Fruit fly (Drosophila melanogaster) whole organism: Measurements from ENCODE around the gene bnk.

Experiments used
- CG8478 ChIP-seq: fragments of >200 bp; optimal IDR thresholded peaks from 2 replicates; lab custom pipeline; 2018; ENCODE audit warnings: inconsistent platforms
- Dll ChIP-seq: fragments of >200 bp; optimal IDR thresholded peaks from 2 replicates; lab custom pipeline; 2017
- EcR ChIP-seq, 2 experiments: fragments of >200 bp; optimal IDR thresholded peaks; 2 replicates each; lab custom pipeline; 2017; ENCODE audit warnings: missing biosample characterization in 2 of 2, missing genetic modification characterization in 2 of 2, missing genetic modification reagents in 2 of 2
- pan ChIP-seq: fragments of >200 bp; optimal IDR thresholded peaks from 2 replicates; lab custom pipeline; 2017
- psq ChIP-seq: fragments of >200 bp; optimal IDR thresholded peaks from 2 replicates; lab custom pipeline; 2017
- usp ChIP-seq: fragments of >200 bp; optimal IDR thresholded peaks from 2 replicates; lab custom pipeline; 2017; ENCODE audit warnings: missing biosample characterization, missing genetic modification characterization, mixed read lengths

Gene bnk

DNA sequence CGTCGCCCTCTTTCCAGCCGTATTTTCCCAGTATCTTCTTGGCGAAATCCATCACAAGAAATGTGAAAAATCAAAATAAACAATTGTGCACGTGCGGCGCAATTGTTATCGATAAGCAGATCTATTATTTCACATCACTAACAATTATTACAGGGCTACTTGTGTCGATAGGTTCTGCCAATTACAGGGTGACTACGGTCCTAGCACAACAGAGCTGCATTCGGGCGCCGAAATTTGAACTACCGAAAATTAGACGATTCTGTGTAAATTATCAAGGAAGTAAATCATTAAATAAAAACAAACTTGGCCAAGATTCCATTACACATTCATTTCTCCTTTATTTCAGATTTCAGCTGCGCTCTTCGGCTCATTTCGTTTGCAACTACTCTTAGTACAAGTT is 22.7 kb downstream of the bnk start, which contains the start of gene CG15561:
Gene CG15561, minus strand, starts transcription at position 113 of the 400 bp plus-strand sequence.
- no peak for TF ChIP-seq pan (lab: Kevin White, UChicago)
- TF ChIP-seq CG8478 (lab: Kevin White, UChicago): no peak
- no peak for TF ChIP-seq EcR (GFP tag; optimal IDR thresholded peaks at IDR 0.05; lab: Kevin White, UChicago)
- no peak for TF ChIP-seq psq
- no peak for TF ChIP-seq Dll
- no peak for TF ChIP-seq usp (GFP tag; lab: Kevin White, UChicago)

DNA sequence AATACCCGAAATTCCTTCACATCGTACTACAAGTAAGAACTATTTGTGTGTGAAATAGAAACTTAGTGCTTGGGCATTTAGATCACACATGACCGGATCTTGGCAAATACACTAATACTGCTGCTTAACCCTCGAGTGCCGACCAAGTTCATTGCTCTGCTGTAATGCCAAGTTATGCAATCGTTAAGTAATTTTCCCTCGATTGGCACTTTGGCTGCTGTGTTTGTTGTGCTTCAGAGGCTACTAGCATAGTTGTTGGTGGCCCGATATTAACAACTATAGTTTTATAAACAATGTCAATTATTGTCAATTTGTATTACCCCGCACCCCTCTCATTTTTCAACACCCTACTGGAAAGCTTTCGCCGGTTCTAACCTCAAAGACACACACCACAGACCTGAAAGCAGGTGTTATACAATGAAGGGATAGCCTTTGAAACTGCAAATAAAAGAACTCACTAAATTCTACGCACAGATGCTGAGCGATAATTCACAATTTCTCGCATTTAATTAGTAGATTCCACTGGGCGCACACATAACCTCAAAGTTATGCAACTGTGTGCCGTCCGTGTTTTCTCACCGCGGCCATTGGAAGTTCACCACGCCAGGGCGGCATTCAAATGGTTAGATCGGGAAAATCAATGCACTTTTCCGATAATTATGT is 25.2 kb downstream of the bnk start:
- no peak for TF ChIP-seq psq
- peak in 1 of 2 experiments; percentile 86 for TF ChIP-seq EcR (GFP tag; optimal IDR thresholded peaks at IDR 0.05; lab: Kevin White, UChicago)
- TF ChIP-seq Dll: no peak
- TF ChIP-seq CG8478 (lab: Kevin White, UChicago): no peak
- TF ChIP-seq pan (lab: Kevin White, UChicago): no peak
- TF ChIP-seq usp (GFP tag; lab: Kevin White, UChicago): no peak

DNA sequence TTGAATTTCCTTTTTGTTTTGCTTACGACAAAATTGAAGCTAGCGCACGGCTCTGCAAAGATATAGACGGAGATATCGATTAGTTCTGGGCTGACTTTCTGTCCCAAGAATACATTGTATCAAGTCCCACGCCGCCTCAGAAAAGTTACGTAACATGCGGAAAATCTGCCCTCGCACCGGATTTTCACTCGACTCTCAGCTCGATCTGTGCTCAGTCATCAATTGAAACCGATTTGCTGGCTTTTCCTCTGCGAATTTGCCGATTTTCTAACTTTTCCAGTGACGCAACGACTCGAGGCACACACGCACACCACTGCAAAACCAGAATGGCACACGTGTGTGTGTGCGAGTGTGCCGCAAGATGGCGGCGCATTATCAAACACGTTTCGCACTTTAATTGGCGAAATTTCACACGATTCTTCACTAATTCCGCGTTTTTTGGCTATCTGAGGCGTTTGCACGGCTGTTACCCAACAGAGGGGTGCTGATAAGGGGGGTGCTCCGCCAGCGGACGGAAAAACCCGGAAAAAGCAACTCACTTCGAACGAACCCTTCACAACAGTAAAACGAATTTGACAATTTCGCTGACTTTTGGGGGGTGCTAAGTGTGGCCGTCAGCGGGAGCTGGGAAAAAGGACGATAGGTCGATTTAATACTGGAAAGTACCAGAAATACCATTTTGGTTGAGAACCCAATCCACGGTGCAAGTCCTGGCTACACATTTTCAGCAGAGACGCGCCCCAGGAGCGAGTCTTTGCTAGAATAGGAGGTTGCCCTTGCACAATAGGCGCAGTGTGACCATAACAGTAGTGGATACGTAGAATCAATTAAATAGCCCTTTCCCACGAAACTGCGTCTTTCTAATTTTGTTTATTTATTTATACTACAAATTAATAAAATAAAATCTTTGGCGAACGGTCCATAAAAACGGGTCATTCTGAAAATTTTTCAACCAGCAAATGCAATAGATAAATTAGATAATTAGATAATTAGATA is 26.1 kb downstream of the bnk start, which contains the start of gene ATPsynC:
Gene ATPsynC, minus strand, starts transcription at position 634 of the 996 bp plus-strand sequence.
- TF ChIP-seq pan (lab: Kevin White, UChicago): no peak
- TF ChIP-seq CG8478 (lab: Kevin White, UChicago): no peak

DNA sequence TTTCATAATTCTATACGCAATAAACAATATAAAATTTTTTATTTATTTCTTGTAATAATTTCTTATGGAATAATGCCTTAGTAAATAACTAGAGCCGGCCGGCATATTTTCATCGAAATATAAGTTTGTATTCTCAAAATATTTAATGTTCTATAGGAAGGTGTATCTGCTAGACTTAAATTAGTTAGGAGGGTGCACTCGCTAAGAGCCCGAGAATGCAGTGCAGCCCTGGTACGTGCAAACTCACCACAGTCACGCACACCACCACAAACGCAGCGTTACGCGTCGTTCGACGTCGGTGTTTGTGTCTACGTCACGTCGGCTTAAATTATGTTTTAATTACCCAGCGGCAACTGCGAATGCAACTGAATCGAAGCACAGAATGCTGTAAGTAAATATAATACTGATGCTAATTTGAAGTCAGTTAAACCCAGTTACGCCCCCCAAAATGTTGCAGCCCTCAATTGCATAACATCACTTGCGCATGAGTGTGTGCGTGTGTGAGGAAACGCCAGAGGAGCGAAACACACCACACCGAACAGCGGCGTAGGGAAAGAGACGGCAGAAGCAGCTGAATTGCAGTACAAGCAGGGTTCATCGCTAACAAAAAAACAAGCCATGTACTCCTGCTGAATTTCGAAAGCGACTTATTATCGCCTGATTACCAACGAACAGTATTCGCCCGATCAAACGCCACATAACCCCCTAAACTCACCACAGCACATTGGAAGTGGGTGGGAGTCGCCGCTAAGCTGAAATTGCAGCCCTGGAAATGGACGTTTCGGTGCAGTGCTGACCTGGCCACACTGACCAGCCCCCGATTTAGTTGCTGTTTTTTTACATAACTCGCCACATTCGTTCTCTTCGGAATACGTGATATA is 27.5 kb downstream of the bnk start, which contains the start of gene CG12054:
Gene CG12054, plus strand, starts transcription at position 247 of the 881 bp plus-strand sequence.
- TF ChIP-seq pan (lab: Kevin White, UChicago) (no peak), CG8478 (lab: Kevin White, UChicago) (no peak), psq (no peak), EcR (GFP tag; optimal IDR thresholded peaks at IDR 0.05; lab: Kevin White, UChicago) (no peak), usp (GFP tag; lab: Kevin White, UChicago) (no peak), Dll (no peak)

DNA sequence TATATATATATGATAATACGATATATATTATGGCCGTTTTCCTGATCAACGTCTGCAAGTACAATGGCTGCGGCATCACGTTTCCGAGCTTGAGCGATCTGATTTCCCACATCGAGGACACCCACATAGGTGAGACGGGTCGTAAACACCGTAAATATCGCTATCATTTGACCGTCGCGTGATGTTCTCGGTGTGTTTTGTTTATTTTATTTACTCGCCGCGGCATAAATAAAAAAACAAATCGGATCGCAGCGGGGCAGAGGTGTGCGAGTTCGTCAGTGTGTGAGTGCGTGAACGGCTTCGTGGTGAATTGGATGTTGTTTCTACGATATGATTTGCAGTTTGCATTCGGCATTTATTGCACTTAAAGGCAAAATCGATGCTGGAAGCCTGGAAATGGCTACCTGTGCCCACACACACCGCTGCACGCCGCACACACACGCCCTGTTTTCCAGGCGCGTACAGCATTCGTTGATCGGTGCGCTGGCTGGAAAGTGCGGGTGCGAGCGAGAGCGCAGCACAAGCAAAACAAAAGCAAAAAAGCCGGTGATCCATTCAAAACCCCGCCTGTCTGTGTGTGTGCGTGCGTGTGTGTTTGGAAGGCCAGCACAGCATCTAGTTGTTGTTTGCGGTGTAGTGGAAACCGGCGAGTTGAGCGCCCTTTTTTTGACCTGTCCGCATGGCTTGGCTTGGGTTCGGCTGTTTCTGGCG is 28.3 kb downstream of the bnk start:
- no peak for TF ChIP-seq Dll
- TF ChIP-seq CG8478 (lab: Kevin White, UChicago): no peak
- no peak for TF ChIP-seq pan (lab: Kevin White, UChicago)
- no peak for TF ChIP-seq usp (GFP tag; lab: Kevin White, UChicago)
- TF ChIP-seq psq: no peak
- TF ChIP-seq EcR (GFP tag; optimal IDR thresholded peaks at IDR 0.05; lab: Kevin White, UChicago): no peak

DNA sequence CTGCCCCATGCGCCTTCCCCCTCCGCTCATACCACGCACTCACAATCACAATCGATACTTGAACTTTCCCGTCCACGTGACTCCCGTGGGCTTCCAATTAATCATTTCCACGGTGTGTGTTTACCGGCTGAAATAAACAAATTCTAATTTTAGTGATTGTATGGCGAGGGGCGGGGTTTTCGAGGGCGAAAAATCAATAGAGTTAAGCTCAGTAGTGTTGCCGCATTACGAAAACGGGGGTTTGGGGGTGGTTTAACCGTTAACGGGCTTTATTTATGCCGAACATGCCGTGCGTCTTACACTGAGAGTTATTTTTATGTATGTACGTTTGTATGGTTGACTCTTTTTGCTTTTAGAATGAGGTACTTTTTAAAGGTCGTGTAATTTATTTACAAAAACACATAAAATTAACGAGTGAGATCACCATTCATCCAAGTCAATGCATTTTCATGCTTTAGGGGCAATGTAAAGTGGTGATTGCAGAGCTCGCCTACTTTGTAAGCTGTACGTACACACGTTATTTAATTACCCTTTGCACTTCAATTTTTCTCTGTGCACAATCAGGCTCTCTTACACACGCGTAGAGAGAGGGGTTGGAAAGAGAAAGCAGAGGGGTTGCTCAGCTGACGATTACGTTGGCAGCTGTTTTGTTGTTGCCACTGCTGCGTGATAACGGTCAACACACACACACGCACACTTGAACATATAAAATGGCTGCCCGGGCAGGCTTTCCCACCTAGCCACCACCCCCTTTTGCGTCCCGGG is 29.1 kb downstream of the bnk start:
- TF ChIP-seq Dll (no peak), pan (lab: Kevin White, UChicago) (no peak), psq (no peak), usp (GFP tag; lab: Kevin White, UChicago) (no peak), EcR (GFP tag; optimal IDR thresholded peaks at IDR 0.05; lab: Kevin White, UChicago) (no peak), CG8478 (lab: Kevin White, UChicago) (no peak)

DNA sequence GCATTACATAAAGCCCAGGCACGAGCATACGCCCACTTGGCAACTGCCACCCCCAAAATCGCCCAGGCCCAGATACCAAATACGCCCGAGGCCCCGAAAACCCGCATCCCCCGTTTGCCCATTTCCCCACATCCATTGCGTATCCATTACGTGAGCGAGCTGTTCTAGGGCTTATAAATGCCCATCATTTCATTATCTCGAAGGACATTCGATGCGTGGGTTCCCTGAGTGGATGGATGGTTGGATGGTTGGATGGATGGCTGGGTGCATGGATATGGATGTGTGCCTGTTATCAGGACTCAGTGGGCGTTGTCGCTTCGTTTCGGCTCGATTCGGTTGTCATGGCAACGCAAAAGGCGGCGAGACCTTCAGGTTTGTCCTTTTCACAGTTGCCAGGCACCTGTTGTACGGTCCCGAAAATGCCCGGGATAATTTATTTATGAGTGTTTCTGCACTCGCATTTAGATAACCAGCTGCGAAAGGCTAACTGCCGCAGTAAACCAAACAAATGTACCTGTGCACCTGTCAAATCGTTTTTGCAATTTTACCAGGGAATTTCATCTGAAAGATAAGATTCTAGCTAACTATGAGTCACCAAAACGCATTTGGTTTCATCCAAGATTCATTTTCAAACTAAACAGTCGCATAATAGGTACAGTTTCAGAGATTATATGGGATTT is 29.9 kb downstream of the bnk start:
- no peak for TF ChIP-seq EcR (GFP tag; optimal IDR thresholded peaks at IDR 0.05; lab: Kevin White, UChicago)

DNA sequence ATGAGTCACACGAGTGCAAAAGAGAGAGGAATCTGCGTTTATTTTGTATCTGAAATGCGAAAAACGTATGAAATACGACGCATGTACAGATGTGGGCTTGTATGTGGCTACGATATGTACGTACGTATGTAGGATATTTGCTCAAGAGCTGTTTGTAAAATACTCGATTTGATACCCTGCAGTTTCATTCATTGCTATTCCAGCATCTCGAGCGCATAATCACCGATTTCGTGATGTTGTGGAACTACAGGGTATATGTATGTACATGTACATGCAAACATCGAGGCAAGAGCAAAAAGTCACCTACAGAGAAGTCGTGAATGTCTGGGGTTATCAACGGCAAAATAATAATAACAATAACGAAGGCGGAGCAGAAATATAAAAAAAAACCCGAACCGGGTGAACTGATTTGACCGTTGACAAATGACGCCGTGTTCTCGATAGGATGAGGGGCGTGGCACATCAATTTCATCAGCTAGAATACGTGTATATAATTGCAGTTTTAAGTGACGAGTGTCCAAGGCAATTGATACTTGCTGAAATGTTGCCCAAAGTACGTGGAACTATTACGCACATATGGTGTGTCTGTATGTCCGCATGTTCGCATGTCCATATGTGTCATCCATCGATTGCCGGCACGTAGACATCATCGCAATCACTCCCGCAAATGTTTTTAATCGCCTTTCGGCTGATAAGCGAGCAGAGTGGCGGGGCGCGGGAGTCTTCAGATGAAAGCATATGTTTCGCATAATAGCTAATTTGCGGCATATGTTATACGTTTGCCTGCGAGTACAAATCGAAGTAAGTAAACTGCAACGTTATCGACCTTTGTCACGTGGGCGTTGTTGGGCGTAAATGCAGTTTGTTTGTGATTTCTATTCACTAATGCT is 31.1 kb downstream of the bnk start:
- TF ChIP-seq pan (lab: Kevin White, UChicago): no peak
- TF ChIP-seq psq: no peak
- TF ChIP-seq CG8478 (lab: Kevin White, UChicago): no peak
- TF ChIP-seq Dll: no peak

DNA sequence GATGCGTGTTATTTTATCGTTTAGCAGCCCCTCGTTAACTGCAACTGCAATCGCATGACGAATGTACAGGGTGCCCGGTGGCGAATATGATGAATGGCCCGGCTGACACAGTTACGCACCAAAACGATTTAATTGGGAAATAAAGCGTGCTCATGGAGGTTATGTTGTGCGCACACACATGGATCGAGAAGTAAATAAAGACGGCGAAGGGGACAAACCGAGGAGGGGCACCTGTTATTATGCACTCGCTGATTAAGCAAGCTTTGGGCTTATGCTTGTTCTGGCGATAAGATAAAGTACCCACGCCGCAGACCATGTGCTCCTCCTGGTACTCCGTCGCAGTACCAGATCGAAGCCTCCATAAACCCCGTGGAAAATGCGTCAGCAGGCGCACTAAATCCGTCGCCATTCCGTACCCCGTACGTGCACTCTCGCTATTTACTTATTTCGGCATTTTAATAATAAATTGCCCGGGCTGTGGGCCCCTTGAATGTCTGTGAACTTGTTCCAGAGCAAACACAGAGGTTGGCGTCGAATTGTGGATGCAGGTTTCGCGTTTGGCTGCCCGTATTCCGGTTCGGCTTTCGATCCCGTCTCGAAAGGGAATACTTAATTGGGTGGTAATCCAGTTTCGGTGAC is 32.0 kb downstream of the bnk start:
- no peak for TF ChIP-seq Dll
- no peak for TF ChIP-seq pan (lab: Kevin White, UChicago)
- no peak for TF ChIP-seq CG8478 (lab: Kevin White, UChicago)
- no peak for TF ChIP-seq EcR (GFP tag; optimal IDR thresholded peaks at IDR 0.05; lab: Kevin White, UChicago)
- TF ChIP-seq usp (GFP tag; lab: Kevin White, UChicago): no peak
- no peak for TF ChIP-seq psq
